Fruit fly (Drosophila melanogaster) whole organism: ENCODE measurements around the gene Pkcdelta.

ENCODE experiments used
- EcR ChIP-seq, 2 experiments: fragments of >200 bp; optimal IDR thresholded peaks; 2 replicates each; lab custom pipeline; 2017; ENCODE audit warnings: missing biosample characterization in 2 of 2, missing genetic modification characterization in 2 of 2, missing genetic modification reagents in 2 of 2
- psq ChIP-seq: fragments of >200 bp; optimal IDR thresholded peaks from 2 replicates; lab custom pipeline; 2017

DNA sequence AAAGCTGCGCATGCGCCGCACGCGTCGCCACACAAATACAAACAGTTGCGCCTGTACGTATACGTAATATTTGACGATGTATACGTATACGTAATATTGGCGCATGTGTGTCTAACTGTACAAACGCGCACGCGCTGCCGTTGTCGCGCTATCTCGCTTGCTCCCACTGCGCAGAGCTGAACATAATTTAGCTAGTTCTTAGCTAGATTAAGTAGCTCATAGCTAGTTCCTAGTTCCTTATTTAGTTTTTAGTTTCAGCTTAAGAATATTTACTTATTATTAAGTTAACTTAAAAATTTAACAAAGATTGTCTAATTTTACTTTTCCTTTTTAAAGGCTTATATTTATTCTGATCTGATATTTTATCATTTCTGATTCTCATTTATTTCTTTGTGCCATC is 48.3 kb downstream of the Pkcdelta start:
- no peak for TF ChIP-seq psq (lab: Kevin White, UChicago)
- TF ChIP-seq EcR (GFP tag; optimal IDR thresholded peaks at IDR 0.05; lab: Kevin White, UChicago): no peak
